Fruit fly (Drosophila melanogaster): ENCODE results near the gene CG3191.

CG3191 gene

dm6 chrX:2298708-2299370 is 47.0 kb upstream of the CG3191 start (continued):
- TF ChIP-seq Scr (GFP tag; IDR thresholded peaks at IDR 0.05; ENCODE audit: partially characterized antibody), result no peak
- TF ChIP-seq so (GFP tag; IDR thresholded peaks at IDR 0.05), result peak; percentile 88
- no peak for TF ChIP-seq CG2129 (GFP tag; IDR thresholded peaks at IDR 0.05; ENCODE audit: partially characterized antibody)
- peak; percentile 88 for TF ChIP-seq CG8388 (GFP tag; optimal IDR thresholded peaks at IDR 0.05)
- TF ChIP-seq vfl (GFP tag; optimal IDR thresholded peaks at IDR 0.05), result peak; percentile 29
- peak; percentile 80 for TF ChIP-seq tin (GFP tag; optimal IDR thresholded peaks at IDR 0.05)
- peak; percentile 55 for TF ChIP-seq CG10431 (GFP tag; optimal IDR thresholded peaks at IDR 0.05)
- TF ChIP-seq CG34224 (GFP tag; IDR thresholded peaks at IDR 0.05; ENCODE audit: partially characterized antibody), result no peak
- TF ChIP-seq repo (GFP tag; optimal IDR thresholded peaks at IDR 0.05), result peak; percentile 65
- TF ChIP-seq CG10654 (GFP tag; optimal IDR thresholded peaks at IDR 0.05), result peak; percentile 74
- TF ChIP-seq CG7987 (GFP tag; optimal IDR thresholded peaks at IDR 0.05), result peak; percentile 69
- TF ChIP-seq h (optimal IDR thresholded peaks at IDR 0.05), result no peak
- TF ChIP-seq Vsx1 (GFP tag; optimal IDR thresholded peaks at IDR 0.05), result peak; percentile 1
- TF ChIP-seq MTF-1 (GFP tag; optimal IDR thresholded peaks at IDR 0.05; ENCODE audit: borderline replicate concordance), result peak; percentile 66
- TF ChIP-seq CG14860 (GFP tag; IDR thresholded peaks at IDR 0.05; ENCODE audit: partially characterized antibody), result no peak
- peak; percentile 78 for TF ChIP-seq CG12071 (GFP tag; optimal IDR thresholded peaks at IDR 0.05)
- TF ChIP-seq Nf-YA (GFP tag; IDR thresholded peaks at IDR 0.05), result peak; percentile 66
- TF ChIP-seq CG2712 (tag; optimal IDR thresholded peaks at IDR 0.05), result peak; percentile 94
- peak; percentile 76 for TF ChIP-seq Six4 (GFP tag; optimal IDR thresholded peaks at IDR 0.05)
- peak; percentile 49 for TF ChIP-seq CG12744 (GFP tag; optimal IDR thresholded peaks at IDR 0.05)
- TF ChIP-seq Myb (GFP tag; optimal IDR thresholded peaks at IDR 0.05), result peak; percentile 35
- TF ChIP-seq Atf3 (GFP tag; optimal IDR thresholded peaks at IDR 0.05), result peak; percentile 81
- TF ChIP-seq C15 (GFP tag; IDR thresholded peaks at IDR 0.05), result no peak
- peak; percentile 83 for TF ChIP-seq stc (GFP tag; IDR thresholded peaks at IDR 0.05)
- TF ChIP-seq pzg (GFP tag; optimal IDR thresholded peaks at IDR 0.05), result no peak
- TF ChIP-seq gro (GFP tag; optimal IDR thresholded peaks at IDR 0.05), result peak; percentile 12
- TF ChIP-seq Side (GFP tag; optimal IDR thresholded peaks at IDR 0.05), result peak; percentile 87
- TF ChIP-seq Dp (GFP tag; optimal IDR thresholded peaks at IDR 0.05), result no peak
- peak; percentile 77 for TF ChIP-seq pum (GFP tag; optimal IDR thresholded peaks at IDR 0.05)
- peak; percentile 52; the same call in 2 of the 3 replicates for TF ChIP-seq Aef1 (GFP tag; IDR thresholded peaks at IDR 0.05)
- TF ChIP-seq CG13296 (GFP tag; optimal IDR thresholded peaks at IDR 0.05), result peak; percentile 35
- no peak for TF ChIP-seq sc (optimal IDR thresholded peaks at IDR 0.05)
- TF ChIP-seq sc (GFP tag; optimal IDR thresholded peaks at IDR 0.05), result peak; percentile 75
- TF ChIP-seq ERR (GFP tag; optimal IDR thresholded peaks at IDR 0.05), result peak; percentile 45
- peak; percentile 82 for TF ChIP-seq CG30431 (GFP tag; optimal IDR thresholded peaks at IDR 0.05)
- peak; percentile 93 for TF ChIP-seq CG17829 (tag; optimal IDR thresholded peaks at IDR 0.05)
- peak; percentile 60; the same call in 2 of the 3 replicates for TF ChIP-seq Mrtf (GFP tag; IDR thresholded peaks at IDR 0.05)
- peak; percentile 59 for TF ChIP-seq tio (GFP tag; optimal IDR thresholded peaks at IDR 0.05)
- TF ChIP-seq Doc2 (GFP tag; IDR thresholded peaks at IDR 0.05), result no peak
- TF ChIP-seq CoRest (tag; optimal IDR thresholded peaks at IDR 0.05), result peak; percentile 76
- peak; percentile 76 for TF ChIP-seq grau (tag; optimal IDR thresholded peaks at IDR 0.05)
- peak; percentile 100 for TF ChIP-seq CG4820 (GFP tag; optimal IDR thresholded peaks at IDR 0.05)
- no peak for TF ChIP-seq Opbp (GFP tag; IDR thresholded peaks at IDR 0.05; ENCODE audit: partially characterized antibody)
- peak; percentile 48 for TF ChIP-seq CG3847 (GFP tag; IDR thresholded peaks at IDR 0.05)
- peak; percentile 26 for TF ChIP-seq Sry-β (GFP tag; optimal IDR thresholded peaks at IDR 0.05)
- TF ChIP-seq ssp (GFP tag; IDR thresholded peaks at IDR 0.05), result peak; percentile 51; the same call in 1 of the 2 replicates
- TF ChIP-seq HLHmδ (GFP tag; optimal IDR thresholded peaks at IDR 0.05), result no peak
- peak; percentile 98 for TF ChIP-seq ci (GFP tag; IDR thresholded peaks at IDR 0.05)
- TF ChIP-seq NFAT (GFP tag; IDR thresholded peaks at IDR 0.05), result 0 out of 2 replicates have a peak, but pooled peaks have one; percentile 41
- TF ChIP-seq tup (GFP tag; optimal IDR thresholded peaks at IDR 0.05), result peak; percentile 54

All from whole organism, embryonic.